Fruit fly (Drosophila melanogaster): ENCODE results near the gene CG1789.

Gene CG1789

DNA sequence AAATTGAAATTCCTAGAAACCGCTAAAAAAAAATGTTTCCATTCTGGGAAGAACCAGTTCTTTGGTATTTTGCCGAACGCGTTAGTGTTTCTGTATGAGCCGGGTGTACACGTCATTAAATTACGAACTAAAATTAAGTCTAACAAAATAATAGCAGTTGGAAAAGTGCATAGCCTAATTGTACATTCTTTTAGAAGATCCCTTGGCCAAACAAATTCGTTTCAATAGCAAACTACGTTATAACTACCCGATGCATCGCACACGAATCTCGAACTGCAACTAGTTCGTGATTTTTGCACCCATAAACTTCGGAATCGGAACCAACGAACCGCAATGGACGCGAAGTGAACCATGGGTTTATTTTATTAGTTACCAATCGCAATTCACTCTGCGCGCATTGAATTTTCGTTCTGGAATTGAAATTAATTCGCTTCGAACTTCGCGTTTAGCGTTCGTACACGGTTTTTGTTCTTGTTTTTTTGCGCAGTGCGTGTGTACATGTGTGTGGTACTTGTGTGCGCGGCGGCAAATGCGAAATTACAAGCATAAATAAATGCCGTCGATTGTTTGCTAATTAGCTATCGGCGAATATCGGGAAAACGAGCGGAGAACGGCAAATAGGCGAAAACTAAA lies 39.0 kb upstream of the CG1789 start, which contains the start of gene CAH3 (continued):
- TF ChIP-seq CG15073 (GFP tag; optimal IDR thresholded peaks at IDR 0.05), result peak; percentile 50
- peak; percentile 82 for TF ChIP-seq slou (GFP tag; optimal IDR thresholded peaks at IDR 0.05)
- TF ChIP-seq dati (GFP tag; IDR thresholded peaks at IDR 0.05), result peak; percentile 76
- peak; percentile 88 for TF ChIP-seq CG16815 (GFP tag; optimal IDR thresholded peaks at IDR 0.05)
- TF ChIP-seq Scr (GFP tag; IDR thresholded peaks at IDR 0.05; ENCODE audit: partially characterized antibody), result 0 out of 2 replicates have a peak, but pooled peaks have one; percentile 35
- peak; percentile 92 for TF ChIP-seq Dek (tag; optimal IDR thresholded peaks at IDR 0.05)
- peak; percentile 94 for TF ChIP-seq shn (GFP tag; optimal IDR thresholded peaks at IDR 0.05)
- peak; percentile 95 for TF ChIP-seq ems (GFP tag; optimal IDR thresholded peaks at IDR 0.05)
- peak; percentile 75 for TF ChIP-seq CG12744 (GFP tag; optimal IDR thresholded peaks at IDR 0.05)
- TF ChIP-seq D19B (GFP tag; optimal IDR thresholded peaks at IDR 0.05), result peak; percentile 86
- peak; percentile 90 for TF ChIP-seq ara (GFP tag; IDR thresholded peaks at IDR 0.05)
- TF ChIP-seq CG8765 (GFP tag; IDR thresholded peaks at IDR 0.05), result peak; percentile 89
- TF ChIP-seq CG12219 (GFP tag; optimal IDR thresholded peaks at IDR 0.05), result peak; percentile 95
- TF ChIP-seq ewg (GFP tag; optimal IDR thresholded peaks at IDR 0.05), result peak; percentile 86
- peak; percentile 80 for TF ChIP-seq CG43689 (GFP tag; IDR thresholded peaks at IDR 0.05)
- no peak for TF ChIP-seq CG8478 (optimal IDR thresholded peaks at IDR 0.05)
- TF ChIP-seq CG15696 (tag; optimal IDR thresholded peaks at IDR 0.05), result peak; percentile 94
- peak; percentile 85 for TF ChIP-seq CG13123 (GFP tag; optimal IDR thresholded peaks at IDR 0.05)
- peak; percentile 90 for TF ChIP-seq schlank (tag; optimal IDR thresholded peaks at IDR 0.05)
- peak; percentile 83 for TF ChIP-seq danr (GFP tag; IDR thresholded peaks at IDR 0.05)
- peak; percentile 91 for TF ChIP-seq ATbp (GFP tag; optimal IDR thresholded peaks at IDR 0.05)
- peak; percentile 92 for TF ChIP-seq CG1233 (GFP tag; optimal IDR thresholded peaks at IDR 0.05)
- TF ChIP-seq Lhr (GFP tag; optimal IDR thresholded peaks at IDR 0.05), result peak; percentile 77
- TF ChIP-seq CG10462 (GFP tag; optimal IDR thresholded peaks at IDR 0.05), result peak; percentile 81
- TF ChIP-seq wor (GFP tag; IDR thresholded peaks at IDR 0.05), result peak; percentile 82
- peak; percentile 93 for TF ChIP-seq Dip3 (GFP tag; optimal IDR thresholded peaks at IDR 0.05)
- peak; percentile 88 for TF ChIP-seq CG18764 (GFP tag; optimal IDR thresholded peaks at IDR 0.05)
- peak; percentile 93 for TF ChIP-seq CG13624 (GFP tag; optimal IDR thresholded peaks at IDR 0.05)
- TF ChIP-seq C15 (GFP tag; IDR thresholded peaks at IDR 0.05), result peak; percentile 81
- peak; percentile 93 for TF ChIP-seq tin (GFP tag; optimal IDR thresholded peaks at IDR 0.05)
- TF ChIP-seq z (GFP tag; IDR thresholded peaks at IDR 0.05), result 0 out of 3 replicates have a peak, but pooled peaks have one; percentile 18
- peak; percentile 87 for TF ChIP-seq sens-2 (GFP tag; IDR thresholded peaks at IDR 0.05)
- TF ChIP-seq CG33557 (GFP tag; optimal IDR thresholded peaks at IDR 0.05), result peak; percentile 96
- TF ChIP-seq D19A (tag; optimal IDR thresholded peaks at IDR 0.05), result peak; percentile 90
- TF ChIP-seq Side (GFP tag; optimal IDR thresholded peaks at IDR 0.05), result peak; percentile 94
- peak; percentile 23 to 97 for TF ChIP-seq eve (GFP tag; optimal IDR thresholded peaks at IDR 0.05)
- TF ChIP-seq CG2889 (GFP tag; IDR thresholded peaks at IDR 0.05), result peak; percentile 87
- peak; percentile 88 for TF ChIP-seq nau (GFP tag; optimal IDR thresholded peaks at IDR 0.05)
- TF ChIP-seq Trl (optimal IDR thresholded peaks at IDR 0.05), result no peak
- peak; percentile 93 for TF ChIP-seq Trl (GFP tag; optimal IDR thresholded peaks at IDR 0.05)
- peak; percentile 93 for TF ChIP-seq CG11695 (GFP tag; IDR thresholded peaks at IDR 0.05)
- TF ChIP-seq zen (tag; optimal IDR thresholded peaks at IDR 0.05), result peak; percentile 92
- no peak for TF ChIP-seq inv (GFP tag; IDR thresholded peaks at IDR 0.05; ENCODE audit: partially characterized antibody)
- peak; percentile 87 for TF ChIP-seq slp2 (GFP tag; optimal IDR thresholded peaks at IDR 0.05)
- peak; percentile 95 for TF ChIP-seq CG9817 (tag; optimal IDR thresholded peaks at IDR 0.05)
- TF ChIP-seq HLH54F (GFP tag; optimal IDR thresholded peaks at IDR 0.05), result peak; percentile 96
- peak; percentile 69 for TF ChIP-seq CG7928 (GFP tag; optimal IDR thresholded peaks at IDR 0.05)
- peak; percentile 94 for TF ChIP-seq her (GFP tag; optimal IDR thresholded peaks at IDR 0.05)
- peak; percentile 70 for TF ChIP-seq psq (GFP tag; optimal IDR thresholded peaks at IDR 0.05)
- peak; percentile 96 for TF ChIP-seq unpg (GFP tag; optimal IDR thresholded peaks at IDR 0.05)
- peak; percentile 87 for TF ChIP-seq Hr3 (GFP tag; optimal IDR thresholded peaks at IDR 0.05)

All from whole organism, embryonic.